Worm (Caenorhabditis elegans): Measurements from ENCODE around the gene Y73C8C.10.
A peak's percentile ranks its signal among the peaks of the same experiment; 100 is the strongest.

Gene Y73C8C.10

DNA sequence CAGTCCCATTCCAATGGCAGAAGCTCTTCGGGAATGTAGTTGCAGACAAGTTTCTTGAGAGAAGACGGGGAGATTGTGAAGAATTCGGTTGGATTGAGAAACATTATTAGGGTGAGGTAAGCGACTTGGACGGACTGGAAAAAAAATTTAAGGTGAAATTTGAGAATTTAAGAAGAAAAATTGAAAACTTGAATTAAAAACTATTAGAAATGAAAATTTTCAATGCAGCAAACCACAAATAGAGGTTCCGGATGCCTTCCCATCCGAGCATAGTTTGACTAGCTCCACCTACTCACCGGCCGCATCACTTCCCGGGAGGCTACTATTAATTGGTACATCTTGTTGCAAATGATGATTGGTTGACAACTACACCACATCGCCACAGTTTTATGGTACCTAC lies 13.8 kb downstream of the Y73C8C.10 start, which contains the start of gene Y73C8C.8:
Gene Y73C8C.8 (minus strand): TSS at position 101 of the 400 bp plus-strand sequence.
- TF ChIP-seq nhr-84 (tag; optimal IDR thresholded peaks at IDR 0.05) (no peak), fos-1 (tag; optimal IDR thresholded peaks at IDR 0.05) (no peak), nhr-76 (tag; optimal IDR thresholded peaks at IDR 0.05) (no peak), snpc-4 (tag; optimal IDR thresholded peaks at IDR 0.05) (no peak), mef-2 (tag; optimal IDR thresholded peaks at IDR 0.05) (no peak), nhr-19 (GFP tag; conservative IDR thresholded peaks at IDR 0.05) (no peak), C04F5.9 (tag; optimal IDR thresholded peaks at IDR 0.05) (no peak), nhr-12 (tag; optimal IDR thresholded peaks at IDR 0.05) (no peak), hlh-4 (tag; optimal IDR thresholded peaks at IDR 0.05) (no peak), unc-86 (tag; optimal IDR thresholded peaks at IDR 0.05) (no peak), dpl-1 (GFP tag; optimal IDR thresholded peaks at IDR 0.05) (no peak)

- no peak for TF ChIP-seq swsn-7 (tag; optimal IDR thresholded peaks at IDR 0.05)
- TF ChIP-seq C34B4.2 (tag; optimal IDR thresholded peaks at IDR 0.05): no peak
- TF ChIP-seq C04F5.9 (tag; optimal IDR thresholded peaks at IDR 0.05): no peak
- no peak for TF ChIP-seq zip-4 (GFP tag; optimal IDR thresholded peaks at IDR 0.05)
- TF ChIP-seq lin-39 (tag; optimal IDR thresholded peaks at IDR 0.05): no peak
- TF ChIP-seq nhr-85 (tag): no peak
These were observed 15.4 kb downstream of the Y73C8C.10 start for ce11 chrV:3112198-3112597.

DNA sequence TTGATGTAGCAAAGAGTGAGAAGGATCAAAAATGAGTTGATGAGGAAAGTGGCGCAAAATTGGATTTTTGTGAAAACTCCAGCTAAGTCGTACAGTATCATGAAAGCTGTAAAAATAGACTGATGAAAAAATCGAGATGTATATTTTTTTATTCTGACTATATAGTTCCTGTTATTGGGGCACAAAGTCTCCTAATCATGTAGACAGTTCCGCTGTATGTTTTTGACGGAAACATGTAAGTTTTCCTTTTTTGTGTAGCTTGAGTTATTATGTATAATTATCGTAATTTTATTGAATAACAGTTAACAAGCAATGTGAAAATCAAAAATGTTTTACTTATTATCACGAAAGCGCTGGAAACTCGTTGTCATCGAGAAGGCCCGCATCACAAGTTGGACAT lies 20.1 kb downstream of the Y73C8C.10 start, which contains the start of gene str-68:
Gene str-68 (minus strand): TSS at position 101 of the 400 bp plus-strand sequence.
- TF ChIP-seq nhr-84 (tag; optimal IDR thresholded peaks at IDR 0.05) (no peak), fkh-4 (tag; optimal IDR thresholded peaks at IDR 0.05; ENCODE audit: borderline replicate concordance) (no peak), hlh-4 (tag; optimal IDR thresholded peaks at IDR 0.05) (no peak), fos-1 (tag; optimal IDR thresholded peaks at IDR 0.05) (no peak), efl-3 (GFP tag; optimal IDR thresholded peaks at IDR 0.05) (no peak), mab-9 (GFP tag; IDR thresholded peaks at IDR 0.05) (no peak), xbp-1 (tag; optimal IDR thresholded peaks at IDR 0.05) (no peak), snpc-4 (tag; optimal IDR thresholded peaks at IDR 0.05) (no peak), nhr-11 (tag; optimal IDR thresholded peaks at IDR 0.05) (no peak), ama-1 (optimal IDR thresholded peaks at IDR 0.05) (no peak), sptf-1 (tag; optimal IDR thresholded peaks at IDR 0.05) (no peak)

- TF ChIP-seq ceh-8 (GFP tag; optimal IDR thresholded peaks at IDR 0.05) (no peak), snpc-4 (tag; optimal IDR thresholded peaks at IDR 0.05) (peak; percentile 25)
These were observed 20.8 kb downstream of the Y73C8C.10 start for ce11 chrV:3106785-3107184.

- TF ChIP-seq zip-4 (GFP tag; optimal IDR thresholded peaks at IDR 0.05): no peak
- no peak for TF ChIP-seq ztf-11 (tag; optimal IDR thresholded peaks at IDR 0.05)
- no peak for TF ChIP-seq vab-15 (tag; optimal IDR thresholded peaks at IDR 0.05)
- TF ChIP-seq tbx-2 (tag; optimal IDR thresholded peaks at IDR 0.05): no peak
- TF ChIP-seq alr-1 (tag; optimal IDR thresholded peaks at IDR 0.05; ENCODE audit: borderline replicate concordance): no peak
- no peak for TF ChIP-seq elt-3 (tag; optimal IDR thresholded peaks at IDR 0.05)
- no peak for TF ChIP-seq pax-3 (tag; optimal IDR thresholded peaks at IDR 0.05)
- TF ChIP-seq dpl-1 (GFP tag; optimal IDR thresholded peaks at IDR 0.05): no peak
- TF ChIP-seq egl-27 (tag; optimal IDR thresholded peaks at IDR 0.05): no peak
- TF ChIP-seq lsy-2 (tag; optimal IDR thresholded peaks at IDR 0.05): no peak
- no peak for TF ChIP-seq mab-9 (GFP tag; IDR thresholded peaks at IDR 0.05)
- TF ChIP-seq xbp-1 (tag; optimal IDR thresholded peaks at IDR 0.05): no peak
- no peak for TF ChIP-seq irx-1 (tag; optimal IDR thresholded peaks at IDR 0.05)
- TF ChIP-seq nhr-71 (tag; optimal IDR thresholded peaks at IDR 0.05): no peak
- no peak for TF ChIP-seq fkh-8 (tag; optimal IDR thresholded peaks at IDR 0.05)
- TF ChIP-seq jun-1 (tag; optimal IDR thresholded peaks at IDR 0.05): no peak
- no peak for TF ChIP-seq C16A3.4 (tag; optimal IDR thresholded peaks at IDR 0.05)
- TF ChIP-seq nhr-19 (GFP tag; conservative IDR thresholded peaks at IDR 0.05): no peak
These were observed 21.8 kb downstream of the Y73C8C.10 start, which contains the start of gene str-69 for ce11 chrV:3105810-3106209. Gene str-69 (minus strand): TSS chrV:3105910.
